Fruit fly (Drosophila melanogaster) whole organism: ENCODE data around the gene CG15286.

ENCODE experiments used
- CG8478 ChIP-seq: fragments of >200 bp; optimal IDR thresholded peaks from 2 replicates; lab custom pipeline; 2018; ENCODE audit warnings: inconsistent platforms
- Dll ChIP-seq: fragments of >200 bp; optimal IDR thresholded peaks from 2 replicates; lab custom pipeline; 2017
- EcR ChIP-seq, 2 experiments: fragments of >200 bp; optimal IDR thresholded peaks; 2 replicates each; lab custom pipeline; 2017; ENCODE audit warnings: missing biosample characterization in 2 of 2, missing genetic modification characterization in 2 of 2, missing genetic modification reagents in 2 of 2
- pan ChIP-seq: fragments of >200 bp; optimal IDR thresholded peaks from 2 replicates; lab custom pipeline; 2017
- psq ChIP-seq: fragments of >200 bp; optimal IDR thresholded peaks from 2 replicates; lab custom pipeline; 2017
- usp ChIP-seq: fragments of >200 bp; optimal IDR thresholded peaks from 2 replicates; lab custom pipeline; 2017; ENCODE audit warnings: missing biosample characterization, missing genetic modification characterization, mixed read lengths

The CG15286 gene

dm6 chr2L:14337940-14338339 lies at the start of gene CG15286:
CG15286 (plus strand) TSS chr2L:14338240.
- TF ChIP-seq psq (lab: Kevin White, UChicago) (no peak), usp (GFP tag; lab: Kevin White, UChicago) (no peak), CG8478 (no peak), Dll (lab: Kevin White, UChicago) (no peak), pan (lab: Kevin White, UChicago) (no peak), EcR (GFP tag; optimal IDR thresholded peaks at IDR 0.05; lab: Kevin White, UChicago) (no peak)

- TF ChIP-seq usp (GFP tag; lab: Kevin White, UChicago) (no peak), psq (lab: Kevin White, UChicago) (no peak), pan (lab: Kevin White, UChicago) (no peak), CG8478 (no peak), Dll (lab: Kevin White, UChicago) (no peak), EcR (GFP tag; optimal IDR thresholded peaks at IDR 0.05; lab: Kevin White, UChicago) (no peak)
Observed at dm6 chr2L:14292721-14293120, 45.3 kb upstream of the CG15286 start.

DNA sequence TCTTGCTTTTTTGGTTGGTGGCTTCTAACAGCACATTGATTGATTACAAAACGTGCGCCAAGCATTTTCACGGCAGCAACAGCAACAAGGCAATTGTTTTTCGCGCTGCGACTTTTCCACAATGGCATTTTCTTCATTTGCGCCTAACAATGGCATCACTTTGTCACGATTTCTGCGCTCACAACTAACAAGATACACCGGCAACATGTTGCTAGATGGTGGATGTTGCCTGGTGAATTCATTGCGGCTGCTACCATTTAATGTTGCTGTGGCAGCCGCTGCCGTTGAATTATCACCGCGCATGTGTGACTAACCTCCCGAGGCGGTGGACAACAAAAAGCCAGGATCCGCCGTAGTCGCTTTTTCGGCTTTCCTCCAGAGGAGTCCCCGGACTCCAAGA lies 44.1 kb upstream of the CG15286 start:
- TF ChIP-seq pan (lab: Kevin White, UChicago) (no peak), EcR (GFP tag; optimal IDR thresholded peaks at IDR 0.05; lab: Kevin White, UChicago) (no peak), CG8478 (no peak), usp (GFP tag; lab: Kevin White, UChicago) (no peak), psq (lab: Kevin White, UChicago) (no peak), Dll (lab: Kevin White, UChicago) (no peak)

- TF ChIP-seq usp (GFP tag; lab: Kevin White, UChicago), result no peak
- TF ChIP-seq pan (lab: Kevin White, UChicago), result no peak
- TF ChIP-seq CG8478, result no peak
- TF ChIP-seq psq (lab: Kevin White, UChicago), result no peak
- TF ChIP-seq Dll (lab: Kevin White, UChicago), result no peak
- no peak for TF ChIP-seq EcR (GFP tag; optimal IDR thresholded peaks at IDR 0.05; lab: Kevin White, UChicago)
Observed at dm6 chr2L:14300718-14301361, 37.2 kb upstream of the CG15286 start.

- TF ChIP-seq Dll (lab: Kevin White, UChicago) (no peak), pan (lab: Kevin White, UChicago) (no peak), psq (lab: Kevin White, UChicago) (no peak), usp (GFP tag; lab: Kevin White, UChicago) (no peak)
Observed at dm6 chr2L:14302478-14302877, 35.6 kb upstream of the CG15286 start.

DNA sequence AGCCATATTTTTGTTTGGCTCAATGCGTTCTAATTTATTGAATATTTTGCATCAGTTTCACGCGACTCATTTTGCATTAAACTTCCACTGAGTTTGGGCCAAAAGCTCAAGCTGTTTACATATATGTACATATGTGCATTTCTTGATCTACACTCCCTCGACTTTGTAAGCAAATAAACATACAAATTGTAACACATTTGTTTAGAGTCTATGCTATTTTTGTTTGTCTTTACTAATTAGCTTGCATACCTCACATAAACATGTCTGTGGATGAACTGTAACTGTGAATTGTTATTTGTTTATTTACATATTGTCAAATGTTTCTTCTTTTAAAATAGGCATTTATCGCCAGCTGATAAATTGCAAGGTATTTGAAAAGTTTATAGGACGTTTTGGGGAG lies 30.5 kb upstream of the CG15286 start:
- TF ChIP-seq pan (lab: Kevin White, UChicago) (no peak), EcR (GFP tag; optimal IDR thresholded peaks at IDR 0.05; lab: Kevin White, UChicago) (no peak), Dll (lab: Kevin White, UChicago) (no peak), psq (lab: Kevin White, UChicago) (no peak), usp (GFP tag; lab: Kevin White, UChicago) (no peak), CG8478 (no peak)

DNA sequence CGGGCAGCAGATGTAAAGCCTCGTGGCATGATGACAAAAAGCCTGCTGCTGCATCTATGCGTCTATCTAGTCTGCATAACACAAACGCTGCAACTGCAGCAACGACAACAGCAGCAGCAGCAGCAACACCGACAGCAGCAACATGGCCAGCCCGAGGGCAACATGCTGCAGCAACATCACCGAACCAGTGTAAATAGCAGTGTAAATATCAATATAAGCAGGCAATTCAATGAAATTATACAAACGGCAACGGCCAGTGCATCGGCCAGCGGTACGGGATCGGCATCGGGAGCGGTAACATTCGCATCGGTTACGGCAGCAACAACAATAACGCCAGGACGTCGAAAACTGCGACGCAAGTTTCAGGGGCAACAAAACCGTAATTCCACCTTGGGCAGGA lies 29.8 kb upstream of the CG15286 start:
- no peak for TF ChIP-seq pan (lab: Kevin White, UChicago)
- no peak for TF ChIP-seq EcR (GFP tag; optimal IDR thresholded peaks at IDR 0.05; lab: Kevin White, UChicago)
- TF ChIP-seq usp (GFP tag; lab: Kevin White, UChicago), result no peak
- no peak for TF ChIP-seq psq (lab: Kevin White, UChicago)
- no peak for TF ChIP-seq CG8478

DNA sequence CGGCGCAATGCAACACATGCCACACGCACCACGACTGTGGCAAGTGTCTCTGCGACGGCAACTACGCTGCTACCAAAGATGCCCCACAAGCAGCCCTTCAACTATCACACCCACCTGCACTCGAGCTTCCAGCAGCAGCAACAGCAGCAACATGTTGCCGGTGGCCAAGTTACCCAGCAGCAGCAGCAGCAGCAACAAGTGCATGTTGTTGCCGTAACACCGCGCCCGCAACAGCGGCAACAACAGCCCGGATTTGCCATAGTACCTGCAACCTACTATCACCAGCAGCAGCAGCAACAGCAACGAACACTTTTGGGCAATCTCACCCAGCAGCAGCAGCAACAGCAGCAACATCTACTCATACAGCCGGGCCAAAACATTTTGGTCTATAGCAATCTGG lies 29.4 kb upstream of the CG15286 start:
- no peak for TF ChIP-seq Dll (lab: Kevin White, UChicago)
- TF ChIP-seq EcR (GFP tag; optimal IDR thresholded peaks at IDR 0.05; lab: Kevin White, UChicago), result no peak
- TF ChIP-seq CG8478, result no peak
- no peak for TF ChIP-seq psq (lab: Kevin White, UChicago)
- no peak for TF ChIP-seq pan (lab: Kevin White, UChicago)
- TF ChIP-seq usp (GFP tag; lab: Kevin White, UChicago), result no peak

- TF ChIP-seq Dll (lab: Kevin White, UChicago), result no peak
- no peak for TF ChIP-seq pan (lab: Kevin White, UChicago)
- no peak for TF ChIP-seq usp (GFP tag; lab: Kevin White, UChicago)
- no peak for TF ChIP-seq psq (lab: Kevin White, UChicago)
- TF ChIP-seq EcR (GFP tag; optimal IDR thresholded peaks at IDR 0.05; lab: Kevin White, UChicago), result no peak
- no peak for TF ChIP-seq CG8478
Observed at dm6 chr2L:14316704-14317103, 21.3 kb upstream of the CG15286 start.

DNA sequence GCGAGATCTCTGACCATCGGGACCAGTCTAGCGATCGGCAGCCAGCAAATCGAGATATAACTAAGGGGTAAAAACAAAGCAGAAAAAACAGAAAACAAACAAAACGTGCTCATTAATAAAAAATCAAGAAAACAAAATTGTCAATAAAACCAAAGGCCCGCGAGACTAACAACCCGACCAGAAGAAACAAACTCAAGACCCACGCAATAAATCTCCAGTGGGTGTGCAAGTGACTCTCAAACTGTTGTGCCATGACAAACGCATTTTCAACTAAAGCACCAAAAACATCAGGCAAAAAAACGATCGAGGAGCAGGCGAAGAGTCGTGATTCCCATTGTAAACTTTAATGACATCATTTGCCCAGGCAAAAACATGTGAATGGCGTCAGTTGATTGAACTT lies 20.0 kb upstream of the CG15286 start:
- no peak for TF ChIP-seq CG8478
- no peak for TF ChIP-seq usp (GFP tag; lab: Kevin White, UChicago)
- no peak for TF ChIP-seq EcR (GFP tag; optimal IDR thresholded peaks at IDR 0.05; lab: Kevin White, UChicago)
- TF ChIP-seq pan (lab: Kevin White, UChicago), result no peak
- TF ChIP-seq psq (lab: Kevin White, UChicago), result no peak
- no peak for TF ChIP-seq Dll (lab: Kevin White, UChicago)

DNA sequence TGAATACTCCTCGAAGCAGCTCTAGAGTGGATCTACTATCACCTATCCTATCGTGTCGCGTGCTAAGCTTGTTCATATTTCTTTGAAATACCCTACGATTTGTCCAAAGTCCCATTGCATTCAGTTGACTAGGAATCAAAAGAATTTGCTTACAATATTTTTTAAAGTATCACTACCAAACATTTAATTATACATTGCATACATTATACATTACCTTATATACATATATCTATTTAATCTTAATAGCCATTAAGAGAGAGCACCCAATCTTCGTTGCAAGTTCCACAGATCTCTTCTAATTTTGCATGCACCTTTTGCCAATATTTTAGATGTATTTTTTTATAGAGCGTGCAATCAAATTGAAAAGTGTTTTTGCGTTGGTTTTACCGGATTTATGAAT lies 19.4 kb upstream of the CG15286 start:
- TF ChIP-seq EcR (GFP tag; optimal IDR thresholded peaks at IDR 0.05; lab: Kevin White, UChicago) (no peak), pan (lab: Kevin White, UChicago) (no peak), usp (GFP tag; lab: Kevin White, UChicago) (no peak), psq (lab: Kevin White, UChicago) (no peak), CG8478 (no peak)

DNA sequence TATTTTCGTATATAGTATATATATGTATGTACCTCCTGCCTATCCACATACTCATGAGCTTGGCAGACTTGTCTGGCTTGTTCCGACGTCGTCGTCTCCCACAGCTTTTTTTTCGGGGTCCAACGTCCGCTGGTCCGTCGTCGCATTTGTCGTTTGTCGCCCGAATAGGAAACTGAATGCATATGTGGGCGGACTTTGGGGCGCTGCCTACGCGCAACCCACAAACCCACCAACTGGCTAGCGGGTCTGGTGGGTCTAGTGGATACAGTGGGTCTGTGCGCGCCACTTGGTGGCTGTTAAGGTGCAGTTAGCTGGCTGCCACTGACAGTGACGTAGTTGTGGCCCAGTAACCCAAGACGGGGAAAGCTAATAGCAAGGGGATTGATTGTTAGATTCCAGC lies 19.0 kb upstream of the CG15286 start:
- TF ChIP-seq pan (lab: Kevin White, UChicago) (no peak), CG8478 (no peak), EcR (GFP tag; optimal IDR thresholded peaks at IDR 0.05; lab: Kevin White, UChicago) (no peak), psq (lab: Kevin White, UChicago) (no peak), usp (GFP tag; lab: Kevin White, UChicago) (no peak), Dll (lab: Kevin White, UChicago) (no peak)
